Worm (Caenorhabditis elegans) whole organism, L1 larva: ENCODE results near the gene pola-1.

ENCODE experiments used
- alr-1 ChIP-seq: fragments of 200-800 bp; sonication (Bioruptor generic); optimal IDR thresholded peaks from 2 replicates; lab custom pipeline; 2018; ENCODE audit warnings: borderline replicate concordance, mild to moderate bottlenecking, missing genetic modification characterization, missing compliant biosample characterization
- dsc-1 ChIP-seq: sonication (generic microtip); optimal IDR thresholded peaks from 2 replicates; lab custom pipeline; 2016; ENCODE audit warnings: mild to moderate bottlenecking, missing genetic modification characterization, missing compliant biosample characterization
- skn-1 ChIP-seq: fragments of 150-350 bp; optimal IDR thresholded peaks from 2 replicates; lab custom pipeline; 2014; ENCODE audit warnings: missing biosample characterization, missing genetic modification characterization
- sptf-1 ChIP-seq: fragments of 150-350 bp; optimal IDR thresholded peaks from 2 replicates; lab custom pipeline; 2014; ENCODE audit warnings: missing biosample characterization, missing genetic modification characterization
- unc-130 ChIP-seq: fragments of 150-350 bp; optimal IDR thresholded peaks from 2 replicates; lab custom pipeline; 2017; ENCODE audit warnings: missing biosample characterization, missing genetic modification characterization, inconsistent platforms
- vab-15 ChIP-seq: sonication (generic microtip); optimal IDR thresholded peaks from 2 replicates; lab custom pipeline; 2017; ENCODE audit warnings: missing genotype, mild to moderate bottlenecking, missing genetic modification characterization, missing compliant biosample characterization

DNA sequence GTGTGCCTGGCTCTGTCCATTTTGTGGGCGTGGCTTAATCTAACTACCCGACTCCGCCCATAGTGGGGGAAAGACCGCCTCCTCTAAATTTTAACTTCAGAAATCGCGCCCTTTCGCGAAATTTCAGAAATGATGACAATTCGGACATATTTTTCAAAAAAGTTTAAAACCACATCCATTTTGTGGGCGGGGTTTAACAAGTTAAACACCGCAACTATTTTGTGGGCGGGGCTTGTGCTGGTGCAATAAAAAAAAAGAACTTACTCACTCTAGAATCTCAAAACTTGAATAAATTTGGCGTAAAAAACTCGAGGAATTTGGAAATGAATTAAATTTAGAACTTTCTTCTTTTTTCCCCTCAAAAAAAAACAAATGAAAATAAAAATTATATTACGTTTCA lies 28.3 kb downstream of the pola-1 start:
- TF ChIP-seq skn-1 (tag; lab: Kevin White, UChicago) (no peak), dsc-1 (tag; lab: Kevin White, UChicago) (no peak), alr-1 (no peak), sptf-1 (tag; lab: Kevin White, UChicago) (no peak), vab-15 (tag; lab: Kevin White, UChicago) (no peak), unc-130 (tag; lab: Kevin White, UChicago) (no peak)
